Worm (Caenorhabditis elegans) whole organism, mixed stage, embryonic: ENCODE data around the gene bcat-1.

Experiments used
- M03D4.4 ChIP-seq: sonication (generic microtip); optimal IDR thresholded peaks from 2 replicates; lab custom pipeline; 2017; ENCODE audit warnings: mild to moderate bottlenecking, missing genetic modification characterization, missing compliant biosample characterization
- bed-3 ChIP-seq: fragments of 200-800 bp; sonication (Bioruptor generic); optimal IDR thresholded peaks from 3 replicates; lab custom pipeline; 2018; ENCODE audit warnings: mild to moderate bottlenecking, missing genetic modification characterization, moderate library complexity, missing compliant biosample characterization
- blmp-1 ChIP-seq: fragments of 150-350 bp; optimal IDR thresholded peaks from 2 replicates; lab custom pipeline; 2014; ENCODE audit warnings: missing biosample characterization, missing genetic modification characterization
- ceh-39 ChIP-seq: fragments of 150-350 bp; optimal IDR thresholded peaks from 2 replicates; lab custom pipeline; 2014; ENCODE audit warnings: missing biosample characterization, missing genetic modification characterization
- ceh-43 ChIP-seq: fragments of 200-800 bp; sonication (Bioruptor generic); optimal IDR thresholded peaks from 2 replicates; lab custom pipeline; 2018; ENCODE audit warnings: mild to moderate bottlenecking, missing genetic modification characterization, moderate library complexity, missing compliant biosample characterization
- ceh-83 ChIP-seq: fragments of 200-800 bp; sonication (Bioruptor generic); optimal IDR thresholded peaks from 2 replicates; lab custom pipeline; 2018; ENCODE audit warnings: mild to moderate bottlenecking, missing genetic modification characterization, missing compliant biosample characterization
- ces-1 ChIP-seq: fragments of 150-350 bp; optimal IDR thresholded peaks from 2 replicates; lab custom pipeline; 2014; ENCODE audit warnings: missing biosample characterization, missing genetic modification reagents, missing genetic modification characterization
- drap-1 ChIP-seq: fragments of 200-800 bp; sonication (Bioruptor generic); optimal IDR thresholded peaks from 3 replicates; lab custom pipeline; 2018; ENCODE audit warnings: mild to moderate bottlenecking, missing genetic modification characterization, missing compliant biosample characterization
- elt-1 ChIP-seq: sonication (generic microtip); optimal IDR thresholded peaks from 2 replicates; lab custom pipeline; 2017; ENCODE audit warnings: missing genetic modification characterization, mild to moderate bottlenecking, missing compliant biosample characterization, antibody characterized with exemption, moderate library complexity, borderline replicate concordance; ENCODE audit not compliant: insufficient read depth
- flh-1 ChIP-seq: fragments of 200-800 bp; sonication (Bioruptor generic); optimal IDR thresholded peaks from 2 replicates; lab custom pipeline; 2018; ENCODE audit warnings: mild to moderate bottlenecking, missing genetic modification characterization, moderate library complexity, missing compliant biosample characterization
- ham-2 ChIP-seq: fragments of 200-800 bp; sonication (Bioruptor generic); optimal IDR thresholded peaks from 2 replicates; lab custom pipeline; 2018; ENCODE audit warnings: mild to moderate bottlenecking, missing genetic modification characterization, missing compliant biosample characterization
- hlh-1 ChIP-seq: fragments of 150-350 bp; optimal IDR thresholded peaks from 2 replicates; lab custom pipeline; 2014; ENCODE audit warnings: missing biosample characterization, missing genetic modification reagents, missing genetic modification characterization
- lin-13 ChIP-seq: fragments of 150-350 bp; optimal IDR thresholded peaks from 2 replicates; lab custom pipeline; 2014; ENCODE audit warnings: missing biosample characterization, missing genetic modification characterization
- lin-32 ChIP-seq: fragments of 200-800 bp; sonication (Bioruptor generic); optimal IDR thresholded peaks from 2 replicates; lab custom pipeline; 2018; ENCODE audit warnings: mild to moderate bottlenecking, missing genetic modification characterization, missing compliant biosample characterization
- lsy-2 ChIP-seq: fragments of 150-350 bp; optimal IDR thresholded peaks from 2 replicates; lab custom pipeline; 2014; ENCODE audit warnings: missing biosample characterization, missing genetic modification characterization
- mls-2 ChIP-seq: sonication (generic microtip); optimal IDR thresholded peaks from 2 replicates; lab custom pipeline; 2016; ENCODE audit warnings: mild to moderate bottlenecking, missing genetic modification characterization, moderate library complexity, missing compliant biosample characterization
- nhr-12 ChIP-seq: fragments of 150-350 bp; optimal IDR thresholded peaks from 2 replicates; lab custom pipeline; 2014; ENCODE audit warnings: missing biosample characterization, missing genetic modification characterization
- nhr-2 ChIP-seq: fragments of 150-350 bp; optimal IDR thresholded peaks from 2 replicates; lab custom pipeline; 2014; ENCODE audit warnings: missing biosample characterization, missing genetic modification characterization
- nhr-237 ChIP-seq: fragments of 150-350 bp; optimal IDR thresholded peaks from 2 replicates; lab custom pipeline; 2014; ENCODE audit warnings: missing biosample characterization, missing genetic modification characterization
- nhr-28 ChIP-seq: fragments of 150-350 bp; optimal IDR thresholded peaks from 2 replicates; lab custom pipeline; 2014; ENCODE audit warnings: missing biosample characterization, missing genetic modification characterization
- nhr-76 ChIP-seq: sonication (generic microtip); optimal IDR thresholded peaks from 2 replicates; lab custom pipeline; 2017; ENCODE audit warnings: missing biosample characterization, missing genetic modification characterization
- pha-4 ChIP-seq: fragments of 150-350 bp; optimal IDR thresholded peaks from 2 replicates; lab custom pipeline; 2018; ENCODE audit warnings: missing biosample characterization, missing genetic modification reagents, missing genetic modification characterization
- sem-2 ChIP-seq: fragments of 200-800 bp; sonication (Bioruptor generic); optimal IDR thresholded peaks from 2 replicates; lab custom pipeline; 2018; ENCODE audit warnings: mild to moderate bottlenecking, missing genetic modification characterization, missing compliant biosample characterization
- snpc-4 ChIP-seq: fragments of 150-350 bp; optimal IDR thresholded peaks from 2 replicates; lab custom pipeline; 2014; ENCODE audit warnings: missing biosample characterization, missing genetic modification characterization
- sptf-1 ChIP-seq: sonication (generic microtip); optimal IDR thresholded peaks from 2 replicates; lab custom pipeline; 2017; ENCODE audit warnings: mild to moderate bottlenecking, missing genetic modification characterization, moderate library complexity, missing compliant biosample characterization
- tbx-8 ChIP-seq: fragments of 200-800 bp; sonication (Bioruptor generic); optimal IDR thresholded peaks from 2 replicates; lab custom pipeline; 2018; ENCODE audit warnings: mild to moderate bottlenecking, missing genetic modification characterization, moderate library complexity, missing compliant biosample characterization
- unc-120 ChIP-seq: sonication (generic microtip); optimal IDR thresholded peaks from 2 replicates; lab custom pipeline; 2017; ENCODE audit warnings: missing genetic modification characterization, missing compliant biosample characterization; ENCODE audit not compliant: poor library complexity, severe bottlenecking
- unc-62 ChIP-seq: fragments of 150-350 bp; optimal IDR thresholded peaks from 2 replicates; lab custom pipeline; 2014; ENCODE audit warnings: missing biosample characterization, missing genetic modification reagents, missing genetic modification characterization
- zip-8 ChIP-seq: fragments of 150-350 bp; optimal IDR thresholded peaks from 2 replicates; lab custom pipeline; 2014; ENCODE audit warnings: missing biosample characterization, missing genetic modification characterization
- ztf-11 ChIP-seq: fragments of 150-350 bp; optimal IDR thresholded peaks from 2 replicates; lab custom pipeline; 2014; ENCODE audit warnings: missing biosample characterization, missing genetic modification characterization

The bcat-1 gene

DNA sequence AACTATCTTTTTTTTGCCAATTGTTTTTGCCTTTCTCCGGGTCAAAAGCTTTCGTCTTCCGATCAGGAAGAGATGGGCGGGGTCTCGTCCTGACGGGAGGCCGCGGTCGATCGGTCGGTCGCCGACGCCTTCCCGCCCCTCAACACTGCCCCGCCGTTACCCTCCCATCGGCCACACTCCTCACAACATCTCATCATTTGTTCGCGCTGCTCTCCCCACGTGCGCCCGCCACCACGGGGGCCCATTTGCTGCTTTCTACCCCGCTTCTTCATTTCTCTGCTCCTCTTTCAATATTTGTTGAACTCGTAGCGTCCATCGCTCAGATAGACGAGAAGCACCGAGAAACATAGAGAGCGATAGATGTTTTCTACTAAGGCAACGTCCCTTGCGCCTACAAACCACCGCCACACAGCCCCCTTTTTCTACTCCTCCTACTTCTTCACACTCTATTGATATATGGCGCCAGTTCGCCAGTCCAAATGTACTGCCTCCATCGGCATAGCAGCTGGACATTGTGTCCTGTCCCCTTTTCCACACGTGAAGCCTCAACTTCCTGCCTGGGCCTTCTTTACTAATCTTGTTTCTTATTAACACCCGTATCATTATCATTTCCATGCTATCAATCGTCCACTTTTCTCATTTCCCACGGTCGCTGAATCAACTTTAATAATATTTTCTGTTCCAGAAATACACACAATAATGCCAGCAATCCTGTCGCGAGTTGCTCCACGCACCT lies at the start of gene bcat-1:
Gene bcat-1 (plus strand): TSS at position 686 of the 736 bp plus-strand sequence.
- no peak for TF ChIP-seq ceh-39 (tag; lab: Kevin White, UChicago)
- peak; percentile 2 for TF ChIP-seq ham-2
- no peak for TF ChIP-seq tbx-8
- TF ChIP-seq unc-120 (tag; lab: Kevin White, UChicago): peak; percentile 43
- TF ChIP-seq hlh-1 (tag; lab: Kevin White, UChicago): no peak
- TF ChIP-seq sptf-1 (tag; lab: Kevin White, UChicago): peak; percentile 52
- TF ChIP-seq, all 35 proteins: peak for 3

DNA sequence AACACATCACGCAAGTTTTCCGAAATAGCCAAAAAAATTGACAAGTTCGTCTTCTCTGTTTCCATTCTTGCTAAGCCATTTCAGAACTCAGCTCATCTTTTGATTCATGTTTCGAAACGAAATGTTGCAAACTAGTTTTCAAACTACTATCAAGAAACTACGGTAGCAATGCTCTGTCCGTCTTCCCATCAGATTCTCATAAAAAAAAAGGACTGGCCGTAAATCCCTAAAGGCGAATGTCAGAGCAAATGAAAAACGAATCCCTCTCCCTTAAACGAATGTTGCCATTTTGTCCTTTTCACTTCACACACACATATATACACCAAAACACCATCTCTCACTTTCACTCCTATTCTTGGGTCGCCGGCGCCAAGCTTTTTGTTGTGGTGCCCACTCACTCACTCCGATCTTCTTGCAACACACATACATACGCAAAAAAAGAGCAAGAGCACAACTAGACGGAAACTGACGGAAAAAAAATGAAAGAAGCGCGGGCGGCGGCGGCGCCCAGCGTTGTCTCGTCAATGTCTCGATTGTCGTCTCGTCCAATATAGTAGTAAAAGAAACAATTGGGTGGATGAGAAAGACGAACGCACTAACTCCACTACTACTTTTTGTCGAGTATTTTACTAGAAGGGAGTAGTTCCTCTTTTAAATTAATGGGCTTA lies 49.4 kb upstream of the bcat-1 start:
- TF ChIP-seq flh-1 (GFP tag; lab: Kevin White, UChicago) (no peak), zip-8 (no peak), blmp-1 (no peak)

DNA sequence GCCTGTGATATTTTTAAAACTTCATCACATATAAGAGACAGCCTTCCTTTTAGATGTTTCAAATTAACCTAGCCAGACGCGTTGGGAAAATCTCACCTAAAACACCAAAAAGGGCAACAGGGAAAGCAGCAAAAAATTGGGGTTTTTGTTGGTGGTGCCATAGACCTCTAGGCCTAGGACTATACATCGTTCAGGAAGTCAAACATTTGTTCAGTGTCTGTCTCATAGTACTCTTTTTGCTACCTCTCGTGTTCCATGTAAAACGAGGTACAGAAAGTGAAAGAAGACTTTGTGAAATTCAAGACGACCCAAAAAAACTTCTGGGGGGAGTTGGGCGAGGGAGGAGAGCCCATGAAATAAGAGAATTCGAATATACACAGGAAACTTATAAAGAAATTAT lies 48.2 kb upstream of the bcat-1 start:
- TF ChIP-seq unc-120 (tag; lab: Kevin White, UChicago): no peak
- TF ChIP-seq M03D4.4 (tag; lab: Kevin White, UChicago): no peak
- no peak for TF ChIP-seq flh-1 (GFP tag; lab: Kevin White, UChicago)
- TF ChIP-seq sem-2 (GFP tag; lab: Kevin White, UChicago): no peak
- no peak for TF ChIP-seq elt-1 (tag; lab: Kevin White, UChicago)
- no peak for TF ChIP-seq bed-3
- TF ChIP-seq sptf-1 (tag; lab: Kevin White, UChicago): no peak

DNA sequence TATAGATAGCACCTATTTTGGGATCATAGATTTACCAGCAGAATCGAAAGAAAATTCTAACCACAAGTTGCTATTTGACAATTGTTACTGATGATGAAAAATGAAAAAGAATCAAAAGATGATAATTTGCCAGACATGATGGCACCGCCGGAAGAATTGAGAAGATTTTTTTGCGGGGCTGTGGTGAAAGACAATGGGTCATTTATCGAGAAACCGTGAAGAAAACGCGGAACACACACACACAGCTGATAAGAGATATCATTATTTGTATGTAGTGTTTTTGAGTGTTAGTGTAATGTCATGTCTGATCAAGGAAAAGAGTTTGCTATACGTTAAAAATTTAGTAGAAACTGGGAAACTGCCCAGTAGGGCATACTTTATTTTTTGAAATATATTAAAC lies 42.4 kb upstream of the bcat-1 start:
- no peak for TF ChIP-seq mls-2 (tag; lab: Kevin White, UChicago)
- no peak for TF ChIP-seq ceh-43 (GFP tag; lab: Kevin White, UChicago)
- TF ChIP-seq nhr-2 (tag; lab: Kevin White, UChicago): no peak
- no peak for TF ChIP-seq ztf-11 (tag; lab: Kevin White, UChicago)
- no peak for TF ChIP-seq pha-4 (tag; lab: Kevin White, UChicago)
- TF ChIP-seq tbx-8: no peak
- no peak for TF ChIP-seq zip-8
- TF ChIP-seq ceh-83: no peak
- no peak for TF ChIP-seq nhr-237
- TF ChIP-seq lin-13 (tag; lab: Kevin White, UChicago): no peak
- TF ChIP-seq ces-1 (GFP tag; lab: Kevin White, UChicago): no peak
- TF ChIP-seq M03D4.4 (tag; lab: Kevin White, UChicago): no peak
- TF ChIP-seq flh-1 (GFP tag; lab: Kevin White, UChicago): no peak
- no peak for TF ChIP-seq snpc-4 (tag; lab: Kevin White, UChicago)
- no peak for TF ChIP-seq nhr-28
- no peak for TF ChIP-seq drap-1
- no peak for TF ChIP-seq ceh-39 (tag; lab: Kevin White, UChicago)
- TF ChIP-seq unc-62 (GFP tag; lab: Kevin White, UChicago): no peak
- TF ChIP-seq lsy-2 (tag; lab: Kevin White, UChicago): no peak
- TF ChIP-seq blmp-1: no peak

DNA sequence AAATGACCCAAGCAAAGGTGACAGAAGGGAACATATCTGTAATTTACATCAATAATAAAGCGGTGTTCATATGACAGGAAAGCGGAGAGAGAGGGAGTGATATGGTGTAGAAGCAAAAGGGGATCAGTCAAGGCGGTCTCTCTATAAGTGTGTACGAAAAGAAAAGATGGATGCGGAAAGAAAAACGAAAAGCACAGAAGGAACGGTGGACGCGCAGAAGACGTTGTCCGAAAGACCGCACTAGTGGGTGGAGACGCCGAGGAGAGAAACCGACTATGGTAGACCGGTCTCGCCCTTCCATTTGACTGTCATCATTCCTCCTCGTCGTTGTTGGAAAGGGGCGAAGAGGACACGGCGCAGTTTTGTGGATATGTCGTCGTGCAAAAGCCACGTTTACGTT lies 34.3 kb upstream of the bcat-1 start, which contains the start of gene C52G5.2:
Gene C52G5.2 (plus strand): TSS at position 301 of the 400 bp plus-strand sequence.
- TF ChIP-seq ceh-43 (GFP tag; lab: Kevin White, UChicago): no peak
- TF ChIP-seq flh-1 (GFP tag; lab: Kevin White, UChicago): no peak
- TF ChIP-seq ceh-39 (tag; lab: Kevin White, UChicago): no peak
- no peak for TF ChIP-seq M03D4.4 (tag; lab: Kevin White, UChicago)
- TF ChIP-seq nhr-2 (tag; lab: Kevin White, UChicago): no peak
- TF ChIP-seq lsy-2 (tag; lab: Kevin White, UChicago): no peak
- no peak for TF ChIP-seq drap-1
- no peak for TF ChIP-seq nhr-76
- TF ChIP-seq pha-4 (tag; lab: Kevin White, UChicago): no peak
- TF ChIP-seq nhr-237: no peak
- no peak for TF ChIP-seq lin-32 (GFP tag; lab: Kevin White, UChicago)
- no peak for TF ChIP-seq nhr-12
